Worm (Caenorhabditis elegans) whole organism, L4/young adult: ENCODE results near the gene K09F6.3.

Experiments
- dao-5 ChIP-seq: sonication (generic microtip); optimal IDR thresholded peaks from 2 replicates; lab custom pipeline; 2016; ENCODE audit warnings: missing genotype, missing genetic modification characterization, moderate library complexity, missing compliant biosample characterization
- him-1 ChIP-seq: sonication (generic microtip); optimal IDR thresholded peaks from 2 replicates; lab custom pipeline; 2016; ENCODE audit warnings: missing genotype, missing genetic modification reagents, missing genetic modification characterization, missing compliant biosample characterization

ce11 chrII:2284703-2285102, 29.7 kb downstream of the K09F6.3 start:
- TF ChIP-seq him-1 (tag; lab: Kevin White, UChicago), result no peak
- TF ChIP-seq dao-5 (tag; lab: Kevin White, UChicago), result no peak
